Worm (Caenorhabditis elegans) whole organism, L1 larva: ENCODE data around the gene sri-27.

ENCODE experiments used
- aly-2 ChIP-seq: fragments of 150-350 bp; optimal IDR thresholded peaks from 2 replicates; lab custom pipeline; 2014; ENCODE audit warnings: missing biosample characterization, missing genetic modification characterization
- ama-1 ChIP-seq: fragments of 150-350 bp; optimal IDR thresholded peaks from 2 replicates; lab custom pipeline; 2014
- ceh-8 ChIP-seq: fragments of 200-800 bp; sonication (Bioruptor generic); optimal IDR thresholded peaks from 2 replicates; lab custom pipeline; 2018; ENCODE audit warnings: mild to moderate bottlenecking, missing genetic modification characterization, moderate library complexity, missing compliant biosample characterization
- ceh-82 ChIP-seq, 3 experiments: fragments of 150-350 bp in 1 of 3; sonication (generic microtip) in 2 of 3; optimal IDR thresholded peaks; 2 replicates each; lab custom pipeline; 2014 to 2017; ENCODE audit warnings: missing biosample characterization in 3 of 3, missing genetic modification characterization in 3 of 3
- efl-1 ChIP-seq, 4 experiments: fragments of 150-350 bp; optimal IDR thresholded peaks in 3 of 4; peaks in 1 of 4; 1 replicate in 1 of 4; 2 replicates in 3 of 4; lab custom pipeline; 2014; ENCODE audit warnings: missing biosample characterization in 2 of 4, missing genetic modification characterization in 2 of 4, missing genetic modification reagents in 2 of 4
- fkh-10 ChIP-seq: sonication (generic microtip); optimal IDR thresholded peaks from 2 replicates; lab custom pipeline; 2017; ENCODE audit warnings: missing biosample characterization, missing genetic modification reagents, missing genetic modification characterization
- hpl-2 ChIP-seq: fragments of 150-350 bp; optimal IDR thresholded peaks from 2 replicates; lab custom pipeline; 2014; ENCODE audit warnings: missing biosample characterization, missing genetic modification reagents, missing genetic modification characterization
- lin-39 ChIP-seq: fragments of 150-350 bp; optimal IDR thresholded peaks from 2 replicates; lab custom pipeline; 2014; ENCODE audit warnings: missing biosample characterization, missing genetic modification reagents, missing genetic modification characterization
- nhr-11 ChIP-seq: fragments of 150-350 bp; optimal IDR thresholded peaks from 2 replicates; lab custom pipeline; 2014; ENCODE audit warnings: missing biosample characterization, missing genetic modification characterization
- nhr-77 ChIP-seq: fragments of 150-350 bp; optimal IDR thresholded peaks from 2 replicates; lab custom pipeline; 2014; ENCODE audit warnings: missing biosample characterization, missing genetic modification characterization
- pqm-1 ChIP-seq: sonication (generic microtip); optimal IDR thresholded peaks from 3 replicates; lab custom pipeline; 2017; ENCODE audit warnings: missing biosample characterization, missing genetic modification characterization

- TF ChIP-seq ceh-8 (no peak), aly-2 (tag; lab: Kevin White, UChicago) (no peak), nhr-77 (tag; lab: Kevin White, UChicago) (no peak), pqm-1 (no peak), fkh-10 (GFP tag; lab: Kevin White, UChicago) (no peak), hpl-2 (GFP tag; lab: Kevin White, UChicago) (no peak), ceh-82 (tag; optimal IDR thresholded peaks at IDR 0.05; lab: Kevin White, UChicago) (no peak), nhr-11 (tag; lab: Kevin White, UChicago) (no peak), efl-1 (optimal IDR thresholded peaks at IDR 0.05; lab: Kevin White, UChicago) (no peak), efl-1 (GFP tag; optimal IDR thresholded peaks at IDR 0.05 in 1 of 2; lab: Kevin White, UChicago) (no peak), ama-1 (lab: Kevin White, UChicago) (no peak), lin-39 (tag; lab: Kevin White, UChicago) (no peak)
These were observed 47.2 kb upstream of the sri-27 start, which contains the start of gene srw-98 for ce11 chrV:1678228-1678627.
